Worm (Caenorhabditis elegans): ENCODE data around the gene Y53G8AR.5.

- TF ChIP-seq fkh-10 (GFP tag; optimal IDR thresholded peaks at IDR 0.05) (no peak), nhr-28 (tag; optimal IDR thresholded peaks at IDR 0.05) (no peak), skn-1 (tag; optimal IDR thresholded peaks at IDR 0.05) (no peak)
Observed at ce11 chrIII:3307379-3307778, 10.1 kb downstream of the Y53G8AR.5 start.
